Worm (Caenorhabditis elegans): Measurements from ENCODE around the gene col-140.

DNA sequence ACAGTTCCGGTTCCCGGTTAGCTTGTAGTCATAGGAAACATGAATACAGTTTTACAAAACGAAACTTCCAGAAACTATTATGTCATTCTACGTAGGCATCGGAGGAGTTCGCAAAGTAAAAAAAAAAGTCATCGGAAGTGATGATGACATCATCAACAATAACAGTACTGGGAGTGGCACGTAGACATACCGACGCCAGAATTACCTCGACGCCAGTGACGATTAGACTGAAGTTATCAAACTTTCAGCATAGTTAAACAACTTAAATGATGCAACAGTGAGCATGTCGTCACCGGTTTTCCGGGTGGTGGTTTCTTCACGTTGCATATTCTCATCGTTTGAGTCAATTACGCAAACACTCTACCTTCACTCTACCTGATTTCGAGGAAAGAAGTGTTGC, 16.2 kb downstream of the col-140 start:
- TF ChIP-seq pha-4 (tag; optimal IDR thresholded peaks at IDR 0.05) (no peak), pros-1 (tag; optimal IDR thresholded peaks at IDR 0.05) (no peak), pag-3 (tag; optimal IDR thresholded peaks at IDR 0.05; ENCODE audit: borderline replicate concordance) (no peak), hlh-30 (tag; optimal IDR thresholded peaks at IDR 0.05; ENCODE audit: insufficient read depth) (no peak), tbx-2 (tag; optimal IDR thresholded peaks at IDR 0.05) (no peak), nhr-11 (tag; optimal IDR thresholded peaks at IDR 0.05) (no peak), ceh-45 (GFP tag; IDR thresholded peaks at IDR 0.05) (no peak), che-1 (tag; optimal IDR thresholded peaks at IDR 0.05) (no peak), ceh-14 (tag; optimal IDR thresholded peaks at IDR 0.05) (no peak), ceh-24 (tag; optimal IDR thresholded peaks at IDR 0.05) (no peak)

Measured in whole organism, late embryonic.